Worm (Caenorhabditis elegans) whole organism, young adult: ENCODE measurements around the gene str-226.

Experiments
- B0035.1 ChIP-seq: sonication (generic microtip); optimal IDR thresholded peaks from 2 replicates; lab custom pipeline; 2016; ENCODE audit warnings: missing genetic modification characterization, mild to moderate bottlenecking, missing compliant biosample characterization, missing genotype, missing genetic modification reagents
- B0336.3 ChIP-seq: fragments of 200-800 bp; sonication (Bioruptor generic); IDR thresholded peaks from 2 replicates; pipeline ENCODE4 v1.3.6; 2022; ENCODE audit warnings: missing genetic modification characterization, missing compliant biosample characterization
- F33H1.4 ChIP-seq: fragments of 200-800 bp; sonication (Bioruptor generic); IDR thresholded peaks from 2 replicates; pipeline ENCODE4 v1.3.6; 2022; ENCODE audit warnings: missing genetic modification reagents, missing genetic modification characterization, missing compliant biosample characterization
- F57C9.4 ChIP-seq: sonication (generic microtip); optimal IDR thresholded peaks from 2 replicates; lab custom pipeline; 2017; ENCODE audit warnings: mild to moderate bottlenecking, missing genetic modification characterization, missing compliant biosample characterization
- T26A5.8 ChIP-seq: sonication (generic microtip); optimal IDR thresholded peaks from 2 replicates; lab custom pipeline; 2016; ENCODE audit warnings: missing genetic modification characterization, missing compliant biosample characterization
- Y67H2A.10 ChIP-seq: fragments of 200-800 bp; sonication (Bioruptor generic); conservative IDR thresholded peaks from 2 replicates; pipeline ENCODE4 v1.3.6; 2022; ENCODE audit warnings: missing genetic modification reagents, missing genetic modification characterization, missing compliant biosample characterization
- Y79H2A.3 ChIP-seq: fragments of 200-800 bp; sonication (Bioruptor generic); conservative IDR thresholded peaks from 2 replicates; pipeline ENCODE4 v1.3.6; 2022; ENCODE audit warnings: missing genetic modification reagents, missing genetic modification characterization, missing compliant biosample characterization
- ZK185.1 ChIP-seq: sonication (generic microtip); optimal IDR thresholded peaks from 2 replicates; lab custom pipeline; 2016; ENCODE audit warnings: mild to moderate bottlenecking, missing genetic modification characterization, missing compliant biosample characterization; ENCODE audit not compliant: poor library complexity, severe bottlenecking
- akir-1 ChIP-seq: fragments of 200-800 bp; sonication (Bioruptor generic); optimal IDR thresholded peaks from 2 replicates; lab custom pipeline; 2018; ENCODE audit warnings: mild to moderate bottlenecking, missing genetic modification characterization, moderate library complexity, missing compliant biosample characterization
- ama-1 ChIP-seq, 3 experiments: fragments of 150-350 bp in 1 of 3; sonication (generic microtip) in 2 of 3; optimal IDR thresholded peaks; 2 replicates each; lab custom pipeline; 2014 to 2018; ENCODE audit warnings: missing biosample characterization in 2 of 3, missing genetic modification characterization in 2 of 3, missing genetic modification reagents in 2 of 3
- atf-7 ChIP-seq: sonication (generic microtip); optimal IDR thresholded peaks from 2 replicates; lab custom pipeline; 2017; ENCODE audit warnings: mild to moderate bottlenecking, missing genetic modification characterization, missing compliant biosample characterization
- cebp-2 ChIP-seq: fragments of 200-800 bp; sonication (Bioruptor generic); IDR thresholded peaks from 2 replicates; pipeline ENCODE4 v1.3.6; 2022; ENCODE audit warnings: missing genetic modification characterization, missing compliant biosample characterization
- ceh-100 ChIP-seq: fragments of 200-800 bp; sonication (Bioruptor generic); IDR thresholded peaks from 2 replicates; pipeline ENCODE4 v1.3.6; 2022; ENCODE audit warnings: missing genetic modification reagents, missing genetic modification characterization, missing compliant biosample characterization
- die-1 ChIP-seq: sonication (generic microtip); optimal IDR thresholded peaks from 2 replicates; lab custom pipeline; 2016; ENCODE audit warnings: missing genotype, mild to moderate bottlenecking, missing genetic modification characterization, missing compliant biosample characterization
- dpff-1 ChIP-seq: sonication (generic microtip); optimal IDR thresholded peaks from 2 replicates; lab custom pipeline; 2017; ENCODE audit warnings: mild to moderate bottlenecking, missing genetic modification characterization, missing compliant biosample characterization
- gei-17 ChIP-seq: fragments of 200-800 bp; sonication (Bioruptor generic); optimal IDR thresholded peaks from 2 replicates; lab custom pipeline; 2018; ENCODE audit warnings: mild to moderate bottlenecking, missing genetic modification characterization, missing compliant biosample characterization
- hmg-1.2 ChIP-seq: fragments of 200-800 bp; sonication (Bioruptor generic); IDR thresholded peaks from 2 replicates; pipeline ENCODE4 v1.3.6; 2022; ENCODE audit warnings: missing genetic modification reagents, missing genetic modification characterization, missing compliant biosample characterization
- lag-1 ChIP-seq: fragments of 200-800 bp; sonication (Bioruptor generic); IDR thresholded peaks from 2 replicates; pipeline ENCODE4 v1.3.6; 2022; ENCODE audit warnings: missing genetic modification reagents, missing genetic modification characterization, missing compliant biosample characterization
- lin-54 ChIP-seq: fragments of 200-800 bp; sonication (Bioruptor generic); optimal IDR thresholded peaks from 2 replicates; lab custom pipeline; 2018; ENCODE audit warnings: mild to moderate bottlenecking, missing genetic modification characterization, missing compliant biosample characterization
- lsy-27 ChIP-seq: sonication (generic microtip); optimal IDR thresholded peaks from 2 replicates; lab custom pipeline; 2017; ENCODE audit warnings: missing genetic modification characterization, mild to moderate bottlenecking, missing compliant biosample characterization, antibody characterized with exemption, missing genotype, borderline replicate concordance; ENCODE audit not compliant: insufficient read depth
- madf-8 ChIP-seq: fragments of 200-800 bp; sonication (Bioruptor generic); conservative IDR thresholded peaks from 2 replicates; pipeline ENCODE4 v1.3.6; 2022; ENCODE audit warnings: missing genetic modification reagents, missing genetic modification characterization, missing compliant biosample characterization
- mxl-1 ChIP-seq: sonication (generic microtip); optimal IDR thresholded peaks from 2 replicates; lab custom pipeline; 2016; ENCODE audit warnings: missing genetic modification characterization, missing compliant biosample characterization
- nfya-2 ChIP-seq: fragments of 200-800 bp; sonication (Bioruptor generic); IDR thresholded peaks from 2 replicates; pipeline ENCODE4 v1.3.6; 2022; ENCODE audit warnings: missing genetic modification reagents, missing genetic modification characterization, missing compliant biosample characterization
- nhr-90 ChIP-seq: sonication (generic microtip); optimal IDR thresholded peaks from 2 replicates; lab custom pipeline; 2016; ENCODE audit warnings: missing genotype, mild to moderate bottlenecking, missing genetic modification characterization, missing compliant biosample characterization
- pbrm-1 ChIP-seq: fragments of 200-800 bp; sonication (Bioruptor generic); IDR thresholded peaks from 2 replicates; pipeline ENCODE4 v1.3.6; 2022; ENCODE audit warnings: missing genetic modification reagents, missing genetic modification characterization, missing compliant biosample characterization
- rec-8 ChIP-seq, 2 experiments: sonication (generic microtip); optimal IDR thresholded peaks; 2 replicates each; lab custom pipeline; 2016; ENCODE audit warnings: mild to moderate bottlenecking in 2 of 2, missing genetic modification characterization in 2 of 2, missing genetic modification reagents in 2 of 2, missing genotype in 2 of 2, missing biosample characterization in 1 of 2, missing compliant biosample characterization in 1 of 2, moderate library complexity in 1 of 2
- rpc-1 ChIP-seq, 2 experiments: fragments of 150-350 bp in 1 of 2; sonication (generic microtip) in 1 of 2; optimal IDR thresholded peaks; 2 replicates each; lab custom pipeline; 2014 to 2018; ENCODE audit warnings: missing biosample characterization in 1 of 2, missing genetic modification characterization in 1 of 2, missing genetic modification reagents in 1 of 2, missing genotype in 1 of 2
- sdz-38 ChIP-seq: sonication (generic microtip); optimal IDR thresholded peaks from 2 replicates; lab custom pipeline; 2016; ENCODE audit warnings: missing genotype, missing genetic modification characterization, missing compliant biosample characterization
- sptf-2 ChIP-seq: fragments of 200-800 bp; sonication (Bioruptor generic); optimal IDR thresholded peaks from 2 replicates; lab custom pipeline; 2018; ENCODE audit warnings: mild to moderate bottlenecking, missing genetic modification characterization, missing compliant biosample characterization
- tlf-1 ChIP-seq: fragments of 200-800 bp; sonication (Bioruptor generic); optimal IDR thresholded peaks from 2 replicates; lab custom pipeline; 2018; ENCODE audit warnings: mild to moderate bottlenecking, missing genetic modification characterization, missing compliant biosample characterization
- ztf-25 ChIP-seq: fragments of 200-800 bp; sonication (Bioruptor generic); IDR thresholded peaks from 2 replicates; pipeline ENCODE4 v1.3.6; 2022; ENCODE audit warnings: missing genetic modification reagents, missing genetic modification characterization, missing compliant biosample characterization

The str-226 gene

DNA sequence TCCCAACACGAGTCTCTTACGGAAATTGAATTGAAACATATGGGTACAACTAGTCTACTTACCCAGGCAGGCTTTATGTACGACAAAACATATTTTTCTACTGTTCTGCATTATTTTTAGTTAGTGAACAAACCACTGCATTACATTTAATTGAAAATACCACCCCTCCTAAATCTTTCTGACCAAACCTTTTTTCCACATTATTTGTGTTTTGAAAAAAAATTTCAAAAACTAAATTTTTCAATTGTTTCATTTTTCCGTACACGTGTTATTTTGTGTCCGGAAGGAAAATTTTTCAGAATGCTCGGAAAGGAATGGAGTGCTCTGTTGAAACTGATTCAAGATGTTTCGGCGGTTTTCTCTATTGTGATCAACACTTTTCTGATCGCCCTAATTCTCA, at the start of gene str-226:
TSS of gene str-226 (plus strand) at position 301 of the 400 bp plus-strand sequence.
- TF ChIP-seq T26A5.8 (tag; lab: Kevin White, UChicago) (no peak), nfya-2 (no peak), tlf-1 (GFP tag; lab: Kevin White, UChicago) (no peak), ztf-25 (no peak), ZK185.1 (tag; lab: Kevin White, UChicago) (no peak), pbrm-1 (GFP tag; lab: Robert Waterston, UW) (no peak), rpc-1 (optimal IDR thresholded peaks at IDR 0.05; lab: Kevin White, UChicago) (no peak), rpc-1 (tag; optimal IDR thresholded peaks at IDR 0.05; lab: Kevin White, UChicago) (no peak), cebp-2 (GFP tag; lab: Robert Waterston, UW) (no peak), sptf-2 (GFP tag; lab: Kevin White, UChicago) (no peak), akir-1 (GFP tag; lab: Kevin White, UChicago) (no peak), lag-1 (GFP tag; lab: Robert Waterston, UW) (no peak)
- TF ChIP-seq, all 124 proteins: peak for 0

DNA sequence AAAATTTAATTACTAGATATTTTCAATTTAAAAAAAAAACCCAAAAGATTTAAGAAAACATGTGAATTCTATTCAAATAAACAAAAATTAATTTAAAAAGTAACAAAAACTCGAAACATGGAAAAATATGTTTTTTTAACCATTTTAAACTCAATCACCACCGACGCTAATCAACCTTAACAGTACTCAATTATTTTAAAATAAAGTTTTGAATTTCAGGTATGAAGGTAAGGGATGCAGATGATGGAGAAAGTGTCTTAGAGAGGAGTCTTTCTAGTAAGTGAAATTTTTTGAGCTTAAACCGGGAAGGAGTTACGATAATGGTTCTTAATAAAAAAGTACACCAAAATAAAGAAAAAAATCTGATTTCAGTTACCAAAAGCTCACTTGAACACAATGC, 49.0 kb upstream of the str-226 start, which contains the start of gene slc-28.1:
TSS of gene slc-28.1 (plus strand) at position 301 of the 400 bp plus-strand sequence.
- TF ChIP-seq lsy-27 (tag; lab: Kevin White, UChicago), result no peak
- no peak for TF ChIP-seq ceh-100 (GFP tag; lab: Robert Waterston, UW)
- no peak for TF ChIP-seq nhr-90
- TF ChIP-seq atf-7 (tag; lab: Kevin White, UChicago), result no peak
- no peak for TF ChIP-seq mxl-1 (tag; lab: Kevin White, UChicago)
- TF ChIP-seq F33H1.4 (GFP tag; lab: Robert Waterston, UW), result no peak
- no peak for TF ChIP-seq Y79H2A.3 (GFP tag; lab: Robert Waterston, UW)
- no peak for TF ChIP-seq B0035.1 (tag; lab: Kevin White, UChicago)
- no peak for TF ChIP-seq B0336.3 (GFP tag; lab: Robert Waterston, UW)
- TF ChIP-seq die-1, result no peak
- TF ChIP-seq lag-1 (GFP tag; lab: Robert Waterston, UW), result no peak
- no peak for TF ChIP-seq rec-8 (tag; optimal IDR thresholded peaks at IDR 0.05; lab: Kevin White, UChicago)
- no peak for TF ChIP-seq cebp-2 (GFP tag; lab: Robert Waterston, UW)
- no peak for TF ChIP-seq madf-8 (GFP tag; lab: Robert Waterston, UW)
- TF ChIP-seq dpff-1 (tag; lab: Kevin White, UChicago), result no peak
- TF ChIP-seq lin-54 (GFP tag; lab: Kevin White, UChicago), result no peak
- no peak for TF ChIP-seq gei-17 (GFP tag; lab: Kevin White, UChicago)

DNA sequence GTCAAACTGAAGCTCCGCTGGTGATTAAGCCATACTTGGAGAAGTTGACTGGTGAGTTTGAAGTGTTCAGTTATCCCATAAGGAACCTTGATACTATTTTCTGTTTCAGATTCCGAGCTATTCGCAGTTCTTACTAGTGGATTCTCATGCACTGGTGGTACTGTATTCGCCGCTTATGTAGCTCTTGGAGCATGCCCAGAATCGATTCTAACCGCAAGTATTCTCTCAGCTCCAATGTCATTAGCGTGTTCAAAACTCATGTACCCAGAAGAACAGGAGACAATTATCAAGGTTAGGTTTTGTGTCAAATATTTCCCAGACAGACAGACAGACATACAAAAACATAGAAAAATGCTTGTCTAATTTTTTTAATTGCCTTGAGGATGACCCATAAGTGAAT, 47.6 kb upstream of the str-226 start:
- no peak for TF ChIP-seq F57C9.4 (tag; lab: Kevin White, UChicago)
- TF ChIP-seq akir-1 (GFP tag; lab: Kevin White, UChicago), result no peak
- no peak for TF ChIP-seq dpff-1 (tag; lab: Kevin White, UChicago)
- TF ChIP-seq sdz-38 (tag; lab: Kevin White, UChicago), result no peak
- no peak for TF ChIP-seq gei-17 (GFP tag; lab: Kevin White, UChicago)

DNA sequence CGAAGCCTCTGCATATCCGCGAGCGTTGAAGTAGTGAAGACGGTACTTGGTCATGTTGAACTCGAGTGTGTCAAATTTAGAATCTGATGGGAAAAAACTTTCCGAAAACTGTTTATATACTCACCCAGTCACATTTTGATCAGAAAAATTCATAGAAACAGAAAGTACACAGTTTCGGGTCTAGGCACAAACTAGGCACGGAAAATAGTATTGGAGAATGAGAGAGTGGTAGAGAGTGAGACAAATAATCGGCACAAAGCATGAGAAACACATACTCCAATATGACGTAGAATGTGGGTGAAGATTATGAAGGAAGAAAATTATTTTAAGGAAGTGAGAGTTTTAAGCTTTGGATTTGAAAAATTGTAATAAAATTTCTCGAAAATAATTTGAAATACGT, 44.0 kb upstream of the str-226 start, which contains the start of gene gst-33:
TSS of gene gst-33 (minus strand) at position 127 of the 400 bp plus-strand sequence.
- TF ChIP-seq hmg-1.2 (GFP tag; lab: Robert Waterston, UW) (peak; percentile 88), Y67H2A.10 (no peak), F33H1.4 (GFP tag; lab: Robert Waterston, UW) (no peak), ama-1 (optimal IDR thresholded peaks at IDR 0.05; lab: Kevin White, UChicago) (no peak), ama-1 (GFP tag; optimal IDR thresholded peaks at IDR 0.05; lab: Kevin White, UChicago) (no peak), pbrm-1 (GFP tag; lab: Robert Waterston, UW) (no peak), rec-8 (tag; optimal IDR thresholded peaks at IDR 0.05; lab: Kevin White, UChicago) (no peak)
